Worm (Caenorhabditis elegans): ENCODE measurements around the gene vha-2.

DNA sequence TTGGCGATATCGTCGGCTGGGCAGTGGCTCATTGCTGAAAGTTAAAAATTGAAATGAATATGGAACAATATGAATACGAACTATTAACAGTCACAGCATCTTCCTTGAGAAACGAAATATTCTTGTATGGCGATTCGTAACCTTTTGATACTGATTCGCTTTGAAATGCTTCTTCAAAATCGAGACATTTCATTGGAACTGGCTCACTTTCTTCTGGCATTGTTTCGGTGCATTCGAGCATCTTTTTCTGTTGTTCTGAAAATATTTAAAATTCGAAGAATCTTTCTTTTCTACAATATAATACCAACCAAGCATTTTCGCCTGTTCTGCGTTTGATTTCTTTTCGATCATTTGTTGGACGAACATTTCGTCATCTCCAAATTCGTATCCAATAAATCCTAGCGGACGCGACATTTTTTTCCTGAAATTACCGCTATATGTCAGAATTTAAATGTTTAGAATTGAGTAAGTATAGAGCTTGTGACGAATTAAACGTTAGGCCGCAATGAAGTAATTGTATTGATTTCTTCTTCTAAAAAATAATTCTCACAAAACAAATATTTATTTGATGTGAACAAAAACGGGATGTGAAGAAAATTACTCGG is 42.5 kb downstream of the vha-2 start, which contains the start of gene lin-52:
- TF ChIP-seq W03F9.2 (tag; optimal IDR thresholded peaks at IDR 0.05) (no peak), him-1 (tag; optimal IDR thresholded peaks at IDR 0.05) (no peak)
